Worm (Caenorhabditis elegans): ENCODE data around the gene nhr-56.
A peak's percentile ranks its signal among the peaks of the same experiment; 100 is the strongest.

- TF ChIP-seq daf-16 (GFP tag; optimal IDR thresholded peaks at IDR 0.05) (no peak), daf-16 (tag; optimal IDR thresholded peaks at IDR 0.05) (no peak), unc-62 (GFP tag; optimal IDR thresholded peaks at IDR 0.05 in 1 of 2) (peak in 1 of 2 experiments; percentile 82), unc-62 (tag; optimal IDR thresholded peaks at IDR 0.05) (no peak), lin-13 (GFP tag; optimal IDR thresholded peaks at IDR 0.05) (no peak), snpc-4 (tag; optimal IDR thresholded peaks at IDR 0.05) (no peak), daf-12 (tag; optimal IDR thresholded peaks at IDR 0.05) (no peak)
Observed at ce11 chrV:2254553-2255124, 35.8 kb downstream of the nhr-56 start, which contains the start of gene str-253.

Data from whole organism, L4 larva.